Worm (Caenorhabditis elegans): ENCODE results near the gene pmp-2.

- TF ChIP-seq unc-39 (tag; optimal IDR thresholded peaks at IDR 0.05) (no peak), egl-27 (tag; optimal IDR thresholded peaks at IDR 0.05) (no peak), unc-62 (GFP tag; optimal IDR thresholded peaks at IDR 0.05) (no peak), ztf-11 (tag; optimal IDR thresholded peaks at IDR 0.05) (no peak), pqm-1 (tag; optimal IDR thresholded peaks at IDR 0.05) (no peak), fkh-10 (GFP tag; optimal IDR thresholded peaks at IDR 0.05) (no peak), elt-3 (tag; optimal IDR thresholded peaks at IDR 0.05) (no peak)
Observed at ce11 chrII:6909568-6910122, 22.0 kb upstream of the pmp-2 start, which contains the start of gene asm-1.

Data from whole organism, L3 larva.